Fruit fly (Drosophila melanogaster): ENCODE results near the gene 5PtaseI.

dm6 chr3R:25004763-25005162, 40.2 kb downstream of the 5PtaseI start:
- TF ChIP-seq dac (GFP tag; optimal IDR thresholded peaks at IDR 0.05) (peak; percentile 23), net (GFP tag; optimal IDR thresholded peaks at IDR 0.05) (peak; percentile 39), Hr4 (GFP tag; optimal IDR thresholded peaks at IDR 0.05) (peak; percentile 81), CG11762 (GFP tag; optimal IDR thresholded peaks at IDR 0.05; ENCODE audit: insufficient read depth) (peak; percentile 9), Sox102F (GFP tag; optimal IDR thresholded peaks at IDR 0.05) (no peak), CG34406 (GFP tag; optimal IDR thresholded peaks at IDR 0.05) (peak; percentile 6), fd59A (GFP tag; optimal IDR thresholded peaks at IDR 0.05) (no peak), CG15336 (GFP tag; IDR thresholded peaks at IDR 0.05) (peak; percentile 66), Eip75B (GFP tag; optimal IDR thresholded peaks at IDR 0.05) (no peak), CG6808 (GFP tag; optimal IDR thresholded peaks at IDR 0.05) (no peak), pdm3 (GFP tag; optimal IDR thresholded peaks at IDR 0.05) (peak; percentile 47), Sox14 (GFP tag; optimal IDR thresholded peaks at IDR 0.05) (peak; percentile 31)
